Fruit fly (Drosophila melanogaster) whole organism, prepupa: Measurements from ENCODE around the gene CG4404.
A peak's percentile ranks its signal among the peaks of the same experiment; 100 is the strongest.

Source experiments
- Blimp-1 ChIP-seq: fragments of 200-800 bp; sonication (Bioruptor generic); optimal IDR thresholded peaks from 3 replicates; lab custom pipeline; 2017; ENCODE audit warnings: missing biosample characterization, missing genetic modification characterization, mild to moderate bottlenecking, moderate library complexity, missing genetic modification reagents
- CG10631 ChIP-seq: fragments of 200-800 bp; sonication (Bioruptor generic); optimal IDR thresholded peaks from 2 replicates; lab custom pipeline; 2016; ENCODE audit warnings: missing biosample characterization, missing genetic modification characterization
- CG11762 ChIP-seq: fragments of 200-800 bp; sonication (Bioruptor generic); optimal IDR thresholded peaks from 3 replicates; lab custom pipeline; 2016; ENCODE audit warnings: missing biosample characterization, missing genetic modification characterization; ENCODE audit not compliant: insufficient read depth
- CG11902 ChIP-seq: fragments of 200-800 bp; sonication (Bioruptor generic); optimal IDR thresholded peaks from 3 replicates; lab custom pipeline; 2016; ENCODE audit warnings: missing biosample characterization, missing genetic modification characterization
- CG1621 ChIP-seq: fragments of 200-800 bp; sonication (Bioruptor generic); optimal IDR thresholded peaks from 3 replicates; lab custom pipeline; 2018; ENCODE audit warnings: missing biosample characterization, mild to moderate bottlenecking, missing genetic modification characterization
- CG16779 ChIP-seq: fragments of 200-800 bp; sonication (Bioruptor generic); optimal IDR thresholded peaks from 3 replicates; lab custom pipeline; 2017; ENCODE audit warnings: missing biosample characterization, mild to moderate bottlenecking, missing genetic modification characterization
- CG3032 ChIP-seq: fragments of 200-800 bp; optimal IDR thresholded peaks from 2 replicates; lab custom pipeline; 2019; ENCODE audit warnings: missing biosample characterization, mild to moderate bottlenecking, missing genetic modification characterization, moderate library complexity
- CG34406 ChIP-seq: fragments of 200-800 bp; sonication (Bioruptor generic); optimal IDR thresholded peaks from 3 replicates; lab custom pipeline; 2016; ENCODE audit warnings: missing biosample characterization, missing genetic modification characterization
- CG4318 ChIP-seq: fragments of 200-800 bp; sonication (Bioruptor generic); optimal IDR thresholded peaks from 3 replicates; lab custom pipeline; 2017; ENCODE audit warnings: missing biosample characterization, mild to moderate bottlenecking, missing genetic modification characterization
- CG6163 ChIP-seq: fragments of 200-800 bp; sonication (Bioruptor generic); IDR thresholded peaks from 3 replicates; pipeline ENCODE4 v1.3.6; 2022; ENCODE audit warnings: missing biosample characterization, missing genetic modification characterization
- CG6792 ChIP-seq: fragments of 200-800 bp; sonication (Bioruptor generic); optimal IDR thresholded peaks from 3 replicates; lab custom pipeline; 2016; ENCODE audit warnings: missing biosample characterization, missing genetic modification characterization
- CG6808 ChIP-seq: fragments of 200-800 bp; sonication (Bioruptor generic); optimal IDR thresholded peaks from 3 replicates; lab custom pipeline; 2017; ENCODE audit warnings: missing biosample characterization, missing genetic modification characterization, mild to moderate bottlenecking, moderate library complexity, missing genetic modification reagents
- CG6854 ChIP-seq: fragments of 200-800 bp; sonication (Bioruptor generic); optimal IDR thresholded peaks from 2 replicates; lab custom pipeline; 2017; ENCODE audit warnings: missing biosample characterization, mild to moderate bottlenecking, missing genetic modification characterization
- CG7368 ChIP-seq: fragments of 200-800 bp; sonication (Bioruptor generic); optimal IDR thresholded peaks from 3 replicates; lab custom pipeline; 2016; ENCODE audit warnings: missing biosample characterization, missing genetic modification characterization
- CG8632 ChIP-seq: fragments of 200-800 bp; sonication (Bioruptor generic); optimal IDR thresholded peaks from 3 replicates; lab custom pipeline; 2016; ENCODE audit warnings: missing biosample characterization, missing genetic modification characterization
- Eip78C ChIP-seq: fragments of 200-800 bp; sonication (Bioruptor generic); peaks from one replicate; lab custom pipeline; 2016; ENCODE audit warnings: missing biosample characterization, missing genetic modification characterization
- Ets21C ChIP-seq: fragments of 200-800 bp; sonication (Bioruptor generic); optimal IDR thresholded peaks from 3 replicates; lab custom pipeline; 2016; ENCODE audit warnings: missing biosample characterization, missing genetic modification characterization
- Hr38 ChIP-seq: sonication (Bioruptor generic); optimal IDR thresholded peaks from 2 replicates; lab custom pipeline; 2016; ENCODE audit warnings: missing biosample characterization, missing genetic modification characterization
- Hr39 ChIP-seq: fragments of 200-800 bp; sonication (Bioruptor generic); optimal IDR thresholded peaks from 2 replicates; lab custom pipeline; 2016; ENCODE audit warnings: missing biosample characterization, missing genetic modification characterization
- Hr4 ChIP-seq: fragments of 200-800 bp; sonication (Bioruptor generic); optimal IDR thresholded peaks from 3 replicates; lab custom pipeline; 2016; ENCODE audit warnings: missing biosample characterization, missing genetic modification characterization
- OdsH ChIP-seq: fragments of 200-800 bp; sonication (Bioruptor generic); optimal IDR thresholded peaks from 3 replicates; lab custom pipeline; 2016; ENCODE audit warnings: missing biosample characterization, missing genetic modification characterization
- Sox14 ChIP-seq: fragments of 200-800 bp; sonication (Bioruptor generic); optimal IDR thresholded peaks from 3 replicates; lab custom pipeline; 2016; ENCODE audit warnings: missing biosample characterization, missing genetic modification characterization
- achi ChIP-seq: fragments of 200-800 bp; sonication (Bioruptor generic); optimal IDR thresholded peaks from 3 replicates; lab custom pipeline; 2016; ENCODE audit warnings: missing biosample characterization, missing genetic modification characterization
- dac ChIP-seq: fragments of 200-800 bp; sonication (Bioruptor generic); optimal IDR thresholded peaks from 2 replicates; lab custom pipeline; 2017; ENCODE audit warnings: missing biosample characterization, mild to moderate bottlenecking, missing genetic modification characterization
- dsx ChIP-seq: fragments of 200-800 bp; optimal IDR thresholded peaks from 3 replicates; lab custom pipeline; 2019; ENCODE audit warnings: missing biosample characterization, mild to moderate bottlenecking, missing genetic modification characterization, moderate library complexity; ENCODE audit not compliant: poor library complexity, severe bottlenecking
- eg ChIP-seq: fragments of 200-800 bp; sonication (Bioruptor generic); IDR thresholded peaks from 3 replicates; pipeline ENCODE4 v1.3.6; 2022; ENCODE audit warnings: missing biosample characterization, missing genetic modification characterization
- esn ChIP-seq: fragments of 200-800 bp; sonication (Bioruptor generic); optimal IDR thresholded peaks from 2 replicates; lab custom pipeline; 2016; ENCODE audit warnings: missing biosample characterization, mild to moderate bottlenecking, missing genetic modification characterization, moderate library complexity
- fd59A ChIP-seq: fragments of 200-800 bp; sonication (Bioruptor generic); optimal IDR thresholded peaks from 2 replicates; lab custom pipeline; 2017; ENCODE audit warnings: missing biosample characterization, mild to moderate bottlenecking, missing genetic modification characterization, missing genetic modification reagents
- fkh ChIP-seq: fragments of 200-800 bp; sonication (Bioruptor generic); optimal IDR thresholded peaks from 3 replicates; lab custom pipeline; 2017; ENCODE audit warnings: missing biosample characterization, mild to moderate bottlenecking, missing genetic modification characterization, moderate library complexity
- lz ChIP-seq: fragments of 200-800 bp; sonication (Bioruptor generic); optimal IDR thresholded peaks from 3 replicates; lab custom pipeline; 2016; ENCODE audit warnings: missing biosample characterization, missing genetic modification characterization
- salr ChIP-seq, 2 experiments: fragments of 200-800 bp; sonication (Bioruptor generic); optimal IDR thresholded peaks; 3 replicates each; lab custom pipeline; 2016 to 2018; ENCODE audit warnings: missing biosample characterization in 2 of 2, missing genetic modification characterization in 2 of 2, mild to moderate bottlenecking in 1 of 2
- ss ChIP-seq, 2 experiments: fragments of 200-800 bp; sonication (Bioruptor generic); optimal IDR thresholded peaks; 2 replicates in 1 of 2; 3 replicates in 1 of 2; lab custom pipeline; 2017 to 2018; ENCODE audit warnings: mild to moderate bottlenecking in 2 of 2, missing biosample characterization in 2 of 2, missing genetic modification characterization in 2 of 2, moderate library complexity in 1 of 2
- svp ChIP-seq: fragments of 200-800 bp; sonication (Bioruptor generic); peaks from one replicate; lab custom pipeline; 2016; ENCODE audit warnings: missing biosample characterization, missing genetic modification characterization
- vri ChIP-seq: fragments of 200-800 bp; sonication (Bioruptor generic); optimal IDR thresholded peaks from 3 replicates; lab custom pipeline; 2016; ENCODE audit warnings: missing biosample characterization, mild to moderate bottlenecking, missing genetic modification characterization

CG4404 gene

DNA sequence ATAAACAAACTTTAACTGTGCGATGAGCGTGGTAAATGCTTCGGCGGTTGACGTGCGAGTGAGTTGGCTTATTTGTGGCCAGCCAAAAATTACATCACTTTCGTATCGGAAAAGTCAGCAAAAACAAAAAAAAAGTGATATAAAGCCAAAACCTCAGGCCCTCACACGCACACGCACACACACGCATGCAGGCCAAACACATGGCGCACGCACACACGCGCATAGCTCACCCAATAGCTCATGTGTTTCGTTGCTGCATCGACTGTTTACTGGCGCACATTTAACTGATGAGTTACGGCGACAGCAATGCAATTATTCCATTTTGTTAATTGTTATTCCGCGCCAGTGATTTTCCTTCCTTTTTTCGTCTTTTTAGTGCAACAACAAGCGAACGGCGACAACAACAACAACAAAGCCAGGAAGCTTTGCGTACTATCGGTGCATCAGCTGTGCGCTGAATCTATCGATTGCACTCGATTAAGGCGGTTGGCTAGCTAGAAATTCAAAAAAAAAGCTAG is 2.7 kb downstream of the CG4404 start, which contains the start of gene Flad1 (continued):
- no peak for TF ChIP-seq lz (GFP tag; lab: Kevin White, UChicago)
- TF ChIP-seq Blimp-1 (GFP tag; lab: Kevin White, UChicago): peak; percentile 2
- TF ChIP-seq CG8632 (GFP tag; lab: Kevin White, UChicago): no peak
- TF ChIP-seq Eip78C (GFP tag; lab: Kevin White, UChicago): peak; percentile 29
- no peak for TF ChIP-seq OdsH (GFP tag; lab: Kevin White, UChicago)
- no peak for TF ChIP-seq Hr38 (GFP tag; lab: Kevin White, UChicago)
- peak; percentile 71 for TF ChIP-seq svp (GFP tag; lab: Kevin White, UChicago)
- no peak for TF ChIP-seq Hr4
- no peak for TF ChIP-seq CG11902 (GFP tag; lab: Kevin White, UChicago)
- TF ChIP-seq CG11762 (GFP tag; lab: Kevin White, UChicago): no peak
- peak; percentile 69 for TF ChIP-seq fkh (GFP tag; lab: Kevin White, UChicago)
- TF ChIP-seq CG10631 (GFP tag; lab: Kevin White, UChicago): no peak

DNA sequence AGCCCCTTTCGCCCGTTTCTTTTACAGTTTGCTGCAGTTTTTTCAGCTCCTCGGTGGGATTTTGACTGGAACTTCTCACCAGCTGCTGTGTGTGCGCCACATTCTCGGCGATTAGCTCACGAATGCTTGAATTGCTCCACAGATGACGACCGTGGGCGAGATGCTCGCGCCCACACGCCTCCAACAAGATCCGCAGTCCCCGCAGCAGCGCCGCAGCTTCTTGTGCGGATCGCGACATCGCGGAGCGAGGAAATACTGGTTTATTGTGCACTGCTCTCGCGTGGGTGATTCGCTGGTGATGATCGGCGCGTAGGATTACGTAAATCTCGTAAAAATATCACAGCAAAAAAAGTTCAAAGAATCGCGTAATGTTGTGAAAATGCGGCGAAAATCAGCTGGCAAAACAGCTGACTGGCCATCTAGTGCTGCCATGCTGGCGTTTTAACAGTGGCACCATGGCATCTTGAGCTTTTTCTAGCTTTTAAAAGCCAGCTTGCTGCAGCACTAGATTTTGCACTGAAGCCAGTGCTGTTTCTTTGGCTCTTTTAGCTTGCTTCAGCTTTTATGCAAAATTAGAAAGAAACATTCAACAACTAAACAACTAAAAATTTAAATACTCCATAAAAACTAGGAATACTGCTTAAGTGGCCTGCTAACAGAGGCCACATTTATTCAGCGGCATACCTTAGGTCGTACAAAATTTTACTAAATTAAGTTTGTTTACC is 4.9 kb downstream of the CG4404 start, which contains the start of gene Coq8:
Gene Coq8, minus strand, starts transcription at position 397 of the 725 bp plus-strand sequence.
- no peak for TF ChIP-seq dsx (GFP tag; lab: Kevin White, UChicago)
- TF ChIP-seq CG34406: no peak
- peak; percentile 64 for TF ChIP-seq vri
- no peak for TF ChIP-seq Sox14 (GFP tag; lab: Kevin White, UChicago)
- TF ChIP-seq lz (GFP tag; lab: Kevin White, UChicago): no peak
- TF ChIP-seq Ets21C (GFP tag; lab: Kevin White, UChicago): no peak
- no peak for TF ChIP-seq CG6854 (GFP tag; lab: Kevin White, UChicago)
- TF ChIP-seq salr (GFP tag; optimal IDR thresholded peaks at IDR 0.05; lab: Kevin White, UChicago): no peak
- TF ChIP-seq CG10631 (GFP tag; lab: Kevin White, UChicago): no peak

DNA sequence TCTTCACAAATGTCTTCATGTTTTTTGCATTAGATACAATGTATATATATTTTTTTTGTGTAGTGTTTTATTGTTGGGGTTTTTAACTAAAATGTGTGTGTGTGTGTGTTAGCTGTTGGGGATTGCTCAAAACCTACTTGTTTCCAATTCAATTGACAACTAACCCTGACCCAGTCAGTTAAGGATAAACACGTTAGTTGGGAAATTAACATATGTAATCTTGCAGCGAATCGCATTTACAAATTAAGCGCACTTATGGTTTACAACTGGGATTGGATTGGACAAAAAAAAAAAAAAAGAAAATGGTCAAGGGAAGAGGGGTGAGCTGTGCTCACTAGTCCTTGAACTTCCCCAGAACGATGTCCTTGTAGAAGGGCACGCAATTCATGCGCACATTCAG is 7.2 kb downstream of the CG4404 start, which contains the start of gene CG32650:
Gene CG32650, minus strand, starts transcription at position 101 of the 400 bp plus-strand sequence.
- no peak for TF ChIP-seq CG6792 (GFP tag; lab: Kevin White, UChicago)
- no peak for TF ChIP-seq Hr38 (GFP tag; lab: Kevin White, UChicago)
- TF ChIP-seq eg: no peak
- TF ChIP-seq CG6163 (GFP tag; lab: Robert Waterston, UW): no peak
- TF ChIP-seq achi (GFP tag; lab: Kevin White, UChicago): no peak
- no peak for TF ChIP-seq CG6854 (GFP tag; lab: Kevin White, UChicago)
- no peak for TF ChIP-seq CG10631 (GFP tag; lab: Kevin White, UChicago)
- no peak for TF ChIP-seq CG4318 (GFP tag; lab: Kevin White, UChicago)
- TF ChIP-seq CG3032 (tag; lab: Kevin White, UChicago): no peak
- TF ChIP-seq Hr39: no peak
- no peak for TF ChIP-seq esn
- no peak for TF ChIP-seq CG11902 (GFP tag; lab: Kevin White, UChicago)
- no peak for TF ChIP-seq dac (GFP tag; lab: Kevin White, UChicago)
- TF ChIP-seq Ets21C (GFP tag; lab: Kevin White, UChicago): no peak
- no peak for TF ChIP-seq CG11762 (GFP tag; lab: Kevin White, UChicago)
- no peak for TF ChIP-seq CG7368 (GFP tag; lab: Kevin White, UChicago)
- no peak for TF ChIP-seq CG16779
- no peak for TF ChIP-seq ss (GFP tag; optimal IDR thresholded peaks at IDR 0.05; lab: Kevin White, UChicago)
- no peak for TF ChIP-seq Eip78C (GFP tag; lab: Kevin White, UChicago)
- no peak for TF ChIP-seq fd59A (GFP tag; lab: Kevin White, UChicago)

DNA sequence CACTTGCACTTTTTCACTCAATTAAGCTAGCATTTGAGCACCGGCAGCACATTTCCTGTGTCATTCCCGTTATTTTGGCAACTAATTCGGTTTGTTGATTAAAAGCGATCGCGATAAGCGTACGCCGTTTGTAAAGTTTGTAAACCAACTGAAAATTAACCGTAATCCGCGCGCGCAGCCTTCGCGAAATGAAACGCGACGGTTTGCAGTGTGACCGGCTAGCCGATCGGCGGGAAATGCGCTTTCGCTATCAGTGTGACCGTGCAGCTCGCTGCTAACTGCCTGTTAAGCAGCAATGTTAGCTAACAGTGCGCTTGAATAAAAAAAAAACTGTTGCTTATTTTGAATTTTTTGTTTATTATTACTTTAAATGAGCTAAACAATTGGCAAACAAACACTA is 8.7 kb downstream of the CG4404 start, which contains the start of gene Pde9:
Gene Pde9, minus strand, starts transcription at position 178 of the 400 bp plus-strand sequence.
- TF ChIP-seq Eip78C (GFP tag; lab: Kevin White, UChicago) (peak; percentile 60), eg (0 out of 3 replicates have a peak, but pooled peaks have one; percentile 29), CG11762 (GFP tag; lab: Kevin White, UChicago) (no peak), esn (peak; percentile 1), CG6808 (GFP tag; lab: Kevin White, UChicago) (peak; percentile 11), CG6792 (GFP tag; lab: Kevin White, UChicago) (no peak), CG1621 (tag; lab: Kevin White, UChicago) (peak; percentile 29)
